Worm (Caenorhabditis elegans): ENCODE results near the gene ZK945.6.

Gene ZK945.6

DNA sequence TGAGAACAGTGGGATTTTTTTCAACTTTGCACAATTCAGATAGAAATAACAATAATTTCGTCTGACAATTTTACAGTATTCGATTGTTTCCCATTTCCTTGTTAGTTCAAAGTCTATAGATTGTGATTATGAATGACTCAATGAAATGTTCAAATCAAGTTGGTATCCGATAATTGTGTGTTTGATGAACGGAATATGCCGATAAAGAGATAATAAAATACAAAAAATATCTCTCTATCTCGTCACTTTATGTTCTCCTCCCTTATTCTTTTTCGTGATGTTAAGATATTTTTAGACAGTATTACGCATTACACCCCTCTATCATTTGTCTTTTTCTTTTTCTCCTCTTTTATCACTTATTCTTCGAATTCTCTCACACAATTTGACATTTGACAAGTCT is 15.7 kb upstream of the ZK945.6 start, which contains the start of gene F27E5.7:
TSS of gene F27E5.7 (plus strand) at position 301 of the 400 bp plus-strand sequence.
- no peak for TF ChIP-seq ces-1 (GFP tag; optimal IDR thresholded peaks at IDR 0.05)
- TF ChIP-seq ceh-20 (GFP tag; IDR thresholded peaks at IDR 0.05), result no peak
- no peak for TF ChIP-seq snpc-1.2 (GFP tag; IDR thresholded peaks at IDR 0.05)
- TF ChIP-seq Y75B8A.6 (GFP tag; IDR thresholded peaks at IDR 0.05), result no peak
- no peak for TF ChIP-seq spr-3 (GFP tag; optimal IDR thresholded peaks at IDR 0.05)
- no peak for TF ChIP-seq lin-39 (tag; optimal IDR thresholded peaks at IDR 0.05)
- TF ChIP-seq lin-13 (GFP tag; optimal IDR thresholded peaks at IDR 0.05), result no peak
- TF ChIP-seq daf-19 (GFP tag; conservative IDR thresholded peaks at IDR 0.05), result no peak
- no peak for TF ChIP-seq daf-12 (tag; optimal IDR thresholded peaks at IDR 0.05)

DNA sequence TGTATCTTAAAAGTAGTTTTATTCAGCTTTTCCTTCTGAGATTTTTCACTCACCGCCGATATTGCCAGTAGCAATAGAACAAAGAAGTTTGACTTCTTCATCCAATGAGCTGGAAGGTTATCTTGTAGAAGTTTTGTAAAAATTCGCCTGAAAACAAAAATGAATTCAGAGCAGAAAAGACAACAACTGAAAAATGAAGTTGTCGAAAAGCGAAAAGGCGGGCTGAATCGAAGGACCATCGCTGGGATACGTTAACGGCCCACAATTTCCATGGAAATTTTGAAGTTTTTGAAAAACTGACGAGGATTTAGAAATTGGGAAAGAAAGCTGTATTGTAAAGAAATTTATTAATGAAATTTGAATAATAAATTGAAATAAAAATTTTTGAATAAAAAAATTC is 15.0 kb upstream of the ZK945.6 start, which contains the start of gene lov-1:
TSS of gene lov-1 (minus strand) at position 101 of the 400 bp plus-strand sequence.
- TF ChIP-seq Y105C5A.15 (GFP tag; IDR thresholded peaks at IDR 0.05) (no peak), daf-19 (GFP tag; conservative IDR thresholded peaks at IDR 0.05) (no peak), ceh-20 (GFP tag; IDR thresholded peaks at IDR 0.05) (no peak), vab-7 (GFP tag; IDR thresholded peaks at IDR 0.05) (no peak), tra-1 (GFP tag; IDR thresholded peaks at IDR 0.05) (no peak)

DNA sequence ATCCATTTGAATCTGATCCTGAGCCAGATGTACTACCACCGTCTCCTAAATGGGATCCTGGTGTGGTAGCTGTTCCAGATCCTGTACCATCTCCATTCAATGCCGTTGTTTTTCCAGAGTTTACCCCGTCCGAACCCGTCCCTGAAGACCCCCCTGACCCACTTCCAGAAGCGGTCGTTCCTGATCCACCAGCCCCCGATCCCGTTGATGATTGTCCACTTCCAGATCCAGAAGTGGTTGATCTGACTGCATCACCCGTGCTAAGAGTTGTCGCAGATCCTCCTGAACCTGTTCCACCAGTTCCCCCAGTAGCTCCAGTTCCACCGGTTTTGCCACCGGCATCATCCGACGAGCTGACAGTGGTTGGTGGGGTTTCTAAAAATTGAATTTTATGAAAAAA is 9.9 kb upstream of the ZK945.6 start:
- TF ChIP-seq madf-5 (GFP tag; IDR thresholded peaks at IDR 0.05) (no peak), fos-1 (tag; optimal IDR thresholded peaks at IDR 0.05) (no peak), lir-3 (tag; optimal IDR thresholded peaks at IDR 0.05) (no peak), egl-27 (tag; optimal IDR thresholded peaks at IDR 0.05) (no peak), nhr-237 (tag; optimal IDR thresholded peaks at IDR 0.05) (no peak), dve-1 (tag; optimal IDR thresholded peaks at IDR 0.05; ENCODE audit: insufficient read depth) (no peak), F26F4.8 (GFP tag; conservative IDR thresholded peaks at IDR 0.05) (no peak), nhr-102 (tag; optimal IDR thresholded peaks at IDR 0.05) (no peak), lin-39 (tag; optimal IDR thresholded peaks at IDR 0.05) (no peak), mxl-2 (GFP tag; conservative IDR thresholded peaks at IDR 0.05) (no peak), lin-13 (GFP tag; optimal IDR thresholded peaks at IDR 0.05) (no peak), mxl-3 (GFP tag; optimal IDR thresholded peaks at IDR 0.05) (no peak), set-16 (GFP tag; IDR thresholded peaks at IDR 0.05) (peak; percentile 66), attf-4 (tag; optimal IDR thresholded peaks at IDR 0.05) (no peak), ces-1 (GFP tag; optimal IDR thresholded peaks at IDR 0.05) (no peak), aha-1 (tag) (peak; percentile 54)

DNA sequence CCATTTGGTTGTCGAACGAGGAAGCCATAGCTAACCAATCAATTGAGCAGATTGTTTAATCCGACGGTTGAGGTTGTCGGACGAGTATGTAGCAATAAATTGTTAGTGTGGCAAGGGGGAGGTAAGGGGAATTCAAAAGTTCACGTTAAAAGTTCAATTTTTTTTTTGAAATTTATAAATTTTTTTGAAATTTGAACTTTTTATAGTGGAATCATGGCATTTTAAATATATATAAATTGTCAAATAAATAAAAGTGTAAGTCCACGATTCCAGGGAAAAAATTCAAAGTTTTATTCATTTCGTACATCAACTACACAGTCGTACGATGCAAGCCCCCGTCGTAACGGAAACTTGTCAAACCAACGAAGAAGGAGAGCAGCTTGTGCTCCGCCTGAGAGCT is 1.6 kb upstream of the ZK945.6 start, which contains the start of the genes ZK945.7 and ZK945.8:
TSS of gene ZK945.7 (minus strand) at position 101 of the 400 bp plus-strand sequence.
TSS of gene ZK945.8 (plus strand) at position 275 of the 400 bp plus-strand sequence.
- TF ChIP-seq lin-39 (tag; optimal IDR thresholded peaks at IDR 0.05) (no peak), zfp-2 (tag; optimal IDR thresholded peaks at IDR 0.05) (no peak), ceh-82 (tag; optimal IDR thresholded peaks at IDR 0.05) (no peak), zfp-3 (GFP tag; conservative IDR thresholded peaks at IDR 0.05) (no peak), Y105C5A.15 (GFP tag; IDR thresholded peaks at IDR 0.05) (no peak), hlh-11 (tag; optimal IDR thresholded peaks at IDR 0.05) (no peak), nhr-11 (tag; optimal IDR thresholded peaks at IDR 0.05) (no peak), hmg-1.1 (GFP tag; IDR thresholded peaks at IDR 0.05) (no peak)

DNA sequence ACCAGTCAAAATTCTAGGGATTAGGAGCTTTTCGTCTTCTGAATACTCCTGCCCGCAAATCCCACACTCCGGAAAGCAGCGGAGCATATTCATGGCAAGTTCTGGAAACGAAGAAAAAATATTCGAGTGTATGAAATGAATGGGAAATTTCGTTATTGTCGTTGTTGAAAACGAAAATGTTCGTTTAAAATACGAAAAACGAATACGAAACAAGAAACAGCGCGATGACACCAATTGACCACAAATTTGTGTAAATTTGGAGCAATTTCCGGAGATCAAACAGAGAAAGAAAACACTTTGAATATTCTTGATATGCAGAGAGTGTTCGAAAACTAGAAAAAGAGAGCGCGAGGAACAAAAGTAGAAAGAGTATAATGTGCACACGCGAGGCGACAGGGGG is 1.2 kb downstream of the ZK945.6 start, which contains the start of gene ZK945.4:
TSS of gene ZK945.4 (minus strand) at position 101 of the 400 bp plus-strand sequence.
- TF ChIP-seq ceh-32 (tag; optimal IDR thresholded peaks at IDR 0.05; ENCODE audit: poor library complexity) (no peak), ZK337.2 (GFP tag; IDR thresholded peaks at IDR 0.05) (no peak), nhr-102 (tag; optimal IDR thresholded peaks at IDR 0.05) (no peak), sdz-12 (GFP tag; optimal IDR thresholded peaks at IDR 0.05) (no peak), F37D6.2 (tag; optimal IDR thresholded peaks at IDR 0.05) (no peak), R02D3.7 (tag; optimal IDR thresholded peaks at IDR 0.05) (no peak), D1046.2 (GFP tag; IDR thresholded peaks at IDR 0.05) (no peak)

Measured in whole organism, L4 larva.